Worm (Caenorhabditis elegans) whole organism, L3 larva: ENCODE data around the gene Y54G11A.3.

ENCODE experiments used
- R02D3.7 ChIP-seq: fragments of 150-350 bp; optimal IDR thresholded peaks from 2 replicates; lab custom pipeline; 2014; ENCODE audit warnings: missing biosample characterization, missing genetic modification characterization
- ama-1 ChIP-seq: fragments of 150-350 bp; optimal IDR thresholded peaks from 2 replicates; lab custom pipeline; 2018
- nhr-28 ChIP-seq: fragments of 150-350 bp; optimal IDR thresholded peaks from 2 replicates; lab custom pipeline; 2014; ENCODE audit warnings: missing biosample characterization, missing genetic modification characterization
- skn-1 ChIP-seq: fragments of 150-350 bp; optimal IDR thresholded peaks from 2 replicates; lab custom pipeline; 2014; ENCODE audit warnings: missing biosample characterization, missing genetic modification characterization
- snpc-4 ChIP-seq: fragments of 150-350 bp; optimal IDR thresholded peaks from 2 replicates; lab custom pipeline; 2014; ENCODE audit warnings: missing biosample characterization, missing genetic modification characterization

- TF ChIP-seq nhr-28 (tag; lab: Kevin White, UChicago) (no peak), snpc-4 (tag; lab: Kevin White, UChicago) (no peak), R02D3.7 (tag; lab: Kevin White, UChicago) (no peak), ama-1 (lab: Kevin White, UChicago) (no peak), skn-1 (tag; lab: Kevin White, UChicago) (no peak)
These were observed 19.6 kb upstream of the Y54G11A.3 start, which contains the start of gene Y54G11A.19 for ce11 chrII:14256779-14257178.
